Worm (Caenorhabditis elegans): ENCODE measurements around the gene plx-2.

The plx-2 gene

ce11 chrII:14437922-14438458, 13.3 kb upstream of the plx-2 start, which contains the start of gene K04B12.2:
Gene K04B12.2, minus strand, starts transcription at chrII:14437972.
- TF ChIP-seq elt-1 (tag; optimal IDR thresholded peaks at IDR 0.05): peak; percentile 35
- peak; percentile 0 for TF ChIP-seq aly-2 (tag; optimal IDR thresholded peaks at IDR 0.05)
- no peak for TF ChIP-seq fkh-2 (tag; optimal IDR thresholded peaks at IDR 0.05)
- TF ChIP-seq fkh-10 (GFP tag; optimal IDR thresholded peaks at IDR 0.05): no peak
- no peak for TF ChIP-seq ztf-4 (tag; optimal IDR thresholded peaks at IDR 0.05)
- no peak for TF ChIP-seq ZK546.5 (tag; optimal IDR thresholded peaks at IDR 0.05)
- no peak for TF ChIP-seq ama-1 (optimal IDR thresholded peaks at IDR 0.05)
- peak; percentile 43 for TF ChIP-seq nhr-23 (tag; optimal IDR thresholded peaks at IDR 0.05)
- TF ChIP-seq nhr-67 (tag; optimal IDR thresholded peaks at IDR 0.05): no peak
- no peak for TF ChIP-seq fos-1 (tag; optimal IDR thresholded peaks at IDR 0.05)
- no peak for TF ChIP-seq nhr-12 (tag; optimal IDR thresholded peaks at IDR 0.05)
- no peak for TF ChIP-seq lsy-12 (tag; optimal IDR thresholded peaks at IDR 0.05)
- peak; percentile 86 for TF ChIP-seq nfya-1 (tag; optimal IDR thresholded peaks at IDR 0.05; ENCODE audit: insufficient read depth)
- TF ChIP-seq daf-12 (tag; optimal IDR thresholded peaks at IDR 0.05): no peak
- TF ChIP-seq hmg-11 (tag; optimal IDR thresholded peaks at IDR 0.05): peak; percentile 91
- TF ChIP-seq egl-5 (tag; optimal IDR thresholded peaks at IDR 0.05): no peak
- no peak for TF ChIP-seq elt-3 (tag; optimal IDR thresholded peaks at IDR 0.05)
- TF ChIP-seq eor-1 (tag; optimal IDR thresholded peaks at IDR 0.05): no peak
- TF ChIP-seq nhr-43 (tag; optimal IDR thresholded peaks at IDR 0.05; ENCODE audit: poor library complexity, severe bottlenecking): no peak
- no peak for TF ChIP-seq ceh-82 (tag; optimal IDR thresholded peaks at IDR 0.05)
- TF ChIP-seq mml-1 (tag; optimal IDR thresholded peaks at IDR 0.05): no peak
- TF ChIP-seq pqm-1 (tag; optimal IDR thresholded peaks at IDR 0.05): peak; percentile 89
- peak; percentile 89 for TF ChIP-seq elt-2 (tag; optimal IDR thresholded peaks at IDR 0.05)
- peak; percentile 25 for TF ChIP-seq skn-1 (tag; optimal IDR thresholded peaks at IDR 0.05)
- TF ChIP-seq nhr-28 (tag; optimal IDR thresholded peaks at IDR 0.05): no peak
- no peak for TF ChIP-seq nhr-237 (tag; optimal IDR thresholded peaks at IDR 0.05)
- no peak for TF ChIP-seq nhr-76 (tag; optimal IDR thresholded peaks at IDR 0.05)
- TF ChIP-seq nhr-25 (tag; optimal IDR thresholded peaks at IDR 0.05): peak; percentile 67
- TF ChIP-seq unc-62 (GFP tag; optimal IDR thresholded peaks at IDR 0.05): no peak
- TF ChIP-seq ceh-16 (tag; optimal IDR thresholded peaks at IDR 0.05): no peak
- no peak for TF ChIP-seq mdl-1 (tag; optimal IDR thresholded peaks at IDR 0.05)
- no peak for TF ChIP-seq unc-39 (tag; optimal IDR thresholded peaks at IDR 0.05)
- peak; percentile 57 for TF ChIP-seq jun-1 (tag; optimal IDR thresholded peaks at IDR 0.05)
- TF ChIP-seq ceh-9 (tag; optimal IDR thresholded peaks at IDR 0.05): no peak
- TF ChIP-seq nhr-77 (tag; optimal IDR thresholded peaks at IDR 0.05): peak; percentile 6
- TF ChIP-seq zag-1 (tag; optimal IDR thresholded peaks at IDR 0.05): no peak
- TF ChIP-seq tbx-2 (tag; optimal IDR thresholded peaks at IDR 0.05): no peak
- no peak for TF ChIP-seq egl-27 (tag; optimal IDR thresholded peaks at IDR 0.05)
- no peak for TF ChIP-seq sea-2 (GFP tag; optimal IDR thresholded peaks at IDR 0.05)
- no peak for TF ChIP-seq lin-39 (tag; optimal IDR thresholded peaks at IDR 0.05)
- peak; percentile 45 for TF ChIP-seq ceh-28 (tag; optimal IDR thresholded peaks at IDR 0.05)
- TF ChIP-seq lin-15B (tag; optimal IDR thresholded peaks at IDR 0.05): peak; percentile 53
- peak; percentile 6 for TF ChIP-seq R02D3.7 (tag; optimal IDR thresholded peaks at IDR 0.05)
- no peak for TF ChIP-seq ztf-11 (tag; optimal IDR thresholded peaks at IDR 0.05)
- peak; percentile 85 for TF ChIP-seq pha-4 (tag; optimal IDR thresholded peaks at IDR 0.05)
- TF ChIP-seq nhr-11 (tag; optimal IDR thresholded peaks at IDR 0.05): no peak
- TF ChIP-seq snpc-4 (tag; optimal IDR thresholded peaks at IDR 0.05): peak; percentile 12

Measured in whole organism, L3 larva.